Fruit fly (Drosophila melanogaster) whole organism, prepupa: ENCODE results near the gene CG31468.

ENCODE experiments used
- CG10631 ChIP-seq: fragments of 200-800 bp; sonication (Bioruptor generic); optimal IDR thresholded peaks from 2 replicates; lab custom pipeline; 2016; ENCODE audit warnings: missing biosample characterization, missing genetic modification characterization
- CG11294 ChIP-seq: fragments of 200-800 bp; sonication (Bioruptor generic); IDR thresholded peaks from 2 replicates; pipeline ENCODE4 v1.3.6; 2022; ENCODE audit warnings: missing biosample characterization, missing genetic modification characterization
- CG11762 ChIP-seq: fragments of 200-800 bp; sonication (Bioruptor generic); optimal IDR thresholded peaks from 3 replicates; lab custom pipeline; 2016; ENCODE audit warnings: missing biosample characterization, missing genetic modification characterization; ENCODE audit not compliant: insufficient read depth
- CG11902 ChIP-seq: fragments of 200-800 bp; sonication (Bioruptor generic); optimal IDR thresholded peaks from 3 replicates; lab custom pipeline; 2016; ENCODE audit warnings: missing biosample characterization, missing genetic modification characterization
- CG15336 ChIP-seq: fragments of 200-800 bp; sonication (Bioruptor generic); IDR thresholded peaks from 2 replicates; pipeline ENCODE4 v1.3.6; 2022; ENCODE audit warnings: missing biosample characterization, missing genetic modification characterization
- CG1621 ChIP-seq: fragments of 200-800 bp; sonication (Bioruptor generic); optimal IDR thresholded peaks from 3 replicates; lab custom pipeline; 2018; ENCODE audit warnings: missing biosample characterization, mild to moderate bottlenecking, missing genetic modification characterization
- CG16779 ChIP-seq: fragments of 200-800 bp; sonication (Bioruptor generic); optimal IDR thresholded peaks from 3 replicates; lab custom pipeline; 2017; ENCODE audit warnings: missing biosample characterization, mild to moderate bottlenecking, missing genetic modification characterization
- CG3032 ChIP-seq: fragments of 200-800 bp; optimal IDR thresholded peaks from 2 replicates; lab custom pipeline; 2019; ENCODE audit warnings: missing biosample characterization, mild to moderate bottlenecking, missing genetic modification characterization, moderate library complexity
- CG32006 ChIP-seq: fragments of 200-800 bp; sonication (Bioruptor generic); optimal IDR thresholded peaks from 3 replicates; lab custom pipeline; 2017; ENCODE audit warnings: missing biosample characterization, mild to moderate bottlenecking, missing genetic modification characterization
- CG34406 ChIP-seq: fragments of 200-800 bp; sonication (Bioruptor generic); optimal IDR thresholded peaks from 3 replicates; lab custom pipeline; 2016; ENCODE audit warnings: missing biosample characterization, missing genetic modification characterization
- CG3919 ChIP-seq: fragments of 200-800 bp; sonication (Bioruptor generic); optimal IDR thresholded peaks from 3 replicates; lab custom pipeline; 2016; ENCODE audit warnings: missing biosample characterization, missing genetic modification characterization
- CG4318 ChIP-seq: fragments of 200-800 bp; sonication (Bioruptor generic); optimal IDR thresholded peaks from 3 replicates; lab custom pipeline; 2017; ENCODE audit warnings: missing biosample characterization, mild to moderate bottlenecking, missing genetic modification characterization
- CG6792 ChIP-seq: fragments of 200-800 bp; sonication (Bioruptor generic); optimal IDR thresholded peaks from 3 replicates; lab custom pipeline; 2016; ENCODE audit warnings: missing biosample characterization, missing genetic modification characterization
- CG6808 ChIP-seq: fragments of 200-800 bp; sonication (Bioruptor generic); optimal IDR thresholded peaks from 3 replicates; lab custom pipeline; 2017; ENCODE audit warnings: missing biosample characterization, missing genetic modification characterization, mild to moderate bottlenecking, moderate library complexity, missing genetic modification reagents
- CG7368 ChIP-seq: fragments of 200-800 bp; sonication (Bioruptor generic); optimal IDR thresholded peaks from 3 replicates; lab custom pipeline; 2016; ENCODE audit warnings: missing biosample characterization, missing genetic modification characterization
- CG8119 ChIP-seq: fragments of 200-800 bp; sonication (Bioruptor generic); IDR thresholded peaks from 3 replicates; pipeline ENCODE4 v1.3.6; 2022; ENCODE audit warnings: missing biosample characterization, missing genetic modification characterization
- CG9139 ChIP-seq: fragments of 200-800 bp; sonication (Bioruptor generic); optimal IDR thresholded peaks from 3 replicates; lab custom pipeline; 2017; ENCODE audit warnings: missing biosample characterization, mild to moderate bottlenecking, missing genetic modification characterization
- Eip75B ChIP-seq: fragments of 200-800 bp; sonication (Bioruptor generic); optimal IDR thresholded peaks from 3 replicates; lab custom pipeline; 2016; ENCODE audit warnings: missing biosample characterization, missing genetic modification characterization
- Eip78C ChIP-seq: fragments of 200-800 bp; sonication (Bioruptor generic); peaks from one replicate; lab custom pipeline; 2016; ENCODE audit warnings: missing biosample characterization, missing genetic modification characterization
- Eip93F ChIP-seq: fragments of 200-800 bp; sonication (Bioruptor generic); optimal IDR thresholded peaks from 2 replicates; lab custom pipeline; 2016; ENCODE audit warnings: missing biosample characterization, mild to moderate bottlenecking, missing genetic modification characterization
- Ets96B ChIP-seq: fragments of 200-800 bp; optimal IDR thresholded peaks from 2 replicates; lab custom pipeline; 2019; ENCODE audit warnings: missing biosample characterization, mild to moderate bottlenecking, missing genetic modification characterization, moderate library complexity
- Gug ChIP-seq: fragments of 200-800 bp; sonication (Bioruptor generic); IDR thresholded peaks from 2 replicates; pipeline ENCODE4 v1.3.6; 2022; ENCODE audit warnings: missing biosample characterization, missing genetic modification characterization
- Hr39 ChIP-seq: fragments of 200-800 bp; sonication (Bioruptor generic); optimal IDR thresholded peaks from 2 replicates; lab custom pipeline; 2016; ENCODE audit warnings: missing biosample characterization, missing genetic modification characterization
- Hr4 ChIP-seq: fragments of 200-800 bp; sonication (Bioruptor generic); optimal IDR thresholded peaks from 3 replicates; lab custom pipeline; 2016; ENCODE audit warnings: missing biosample characterization, missing genetic modification characterization
- Met ChIP-seq: fragments of 200-800 bp; sonication (Bioruptor generic); optimal IDR thresholded peaks from 3 replicates; lab custom pipeline; 2016; ENCODE audit warnings: missing biosample characterization, missing genetic modification characterization
- OdsH ChIP-seq: fragments of 200-800 bp; sonication (Bioruptor generic); optimal IDR thresholded peaks from 3 replicates; lab custom pipeline; 2016; ENCODE audit warnings: missing biosample characterization, missing genetic modification characterization
- Sox102F ChIP-seq: fragments of 200-800 bp; sonication (Bioruptor generic); optimal IDR thresholded peaks from 2 replicates; lab custom pipeline; 2016; ENCODE audit warnings: missing biosample characterization, mild to moderate bottlenecking, missing genetic modification characterization
- Sox14 ChIP-seq: fragments of 200-800 bp; sonication (Bioruptor generic); optimal IDR thresholded peaks from 3 replicates; lab custom pipeline; 2016; ENCODE audit warnings: missing biosample characterization, missing genetic modification characterization
- Sox15 ChIP-seq: fragments of 200-800 bp; sonication (Bioruptor generic); optimal IDR thresholded peaks from 3 replicates; lab custom pipeline; 2016; ENCODE audit warnings: missing biosample characterization, missing genetic modification characterization
- achi ChIP-seq: fragments of 200-800 bp; sonication (Bioruptor generic); optimal IDR thresholded peaks from 3 replicates; lab custom pipeline; 2016; ENCODE audit warnings: missing biosample characterization, missing genetic modification characterization
- acj6 ChIP-seq: fragments of 200-800 bp; sonication (Bioruptor generic); optimal IDR thresholded peaks from 3 replicates; lab custom pipeline; 2016; ENCODE audit warnings: missing biosample characterization, missing genetic modification characterization
- cyc ChIP-seq: fragments of 200-800 bp; sonication (Bioruptor generic); optimal IDR thresholded peaks from 3 replicates; lab custom pipeline; 2016; ENCODE audit warnings: missing biosample characterization, missing genetic modification characterization
- dsx ChIP-seq: fragments of 200-800 bp; optimal IDR thresholded peaks from 3 replicates; lab custom pipeline; 2019; ENCODE audit warnings: missing biosample characterization, mild to moderate bottlenecking, missing genetic modification characterization, moderate library complexity; ENCODE audit not compliant: poor library complexity, severe bottlenecking
- eg ChIP-seq: fragments of 200-800 bp; sonication (Bioruptor generic); IDR thresholded peaks from 3 replicates; pipeline ENCODE4 v1.3.6; 2022; ENCODE audit warnings: missing biosample characterization, missing genetic modification characterization
- esn ChIP-seq: fragments of 200-800 bp; sonication (Bioruptor generic); optimal IDR thresholded peaks from 2 replicates; lab custom pipeline; 2016; ENCODE audit warnings: missing biosample characterization, mild to moderate bottlenecking, missing genetic modification characterization, moderate library complexity
- fd59A ChIP-seq: fragments of 200-800 bp; sonication (Bioruptor generic); optimal IDR thresholded peaks from 2 replicates; lab custom pipeline; 2017; ENCODE audit warnings: missing biosample characterization, mild to moderate bottlenecking, missing genetic modification characterization, missing genetic modification reagents
- fd85E ChIP-seq: fragments of 200-800 bp; sonication (Bioruptor generic); optimal IDR thresholded peaks from 3 replicates; lab custom pipeline; 2016; ENCODE audit warnings: missing biosample characterization, missing genetic modification characterization
- fkh ChIP-seq: fragments of 200-800 bp; sonication (Bioruptor generic); optimal IDR thresholded peaks from 3 replicates; lab custom pipeline; 2017; ENCODE audit warnings: missing biosample characterization, mild to moderate bottlenecking, missing genetic modification characterization, moderate library complexity
- lz ChIP-seq: fragments of 200-800 bp; sonication (Bioruptor generic); optimal IDR thresholded peaks from 3 replicates; lab custom pipeline; 2016; ENCODE audit warnings: missing biosample characterization, missing genetic modification characterization
- pdm3 ChIP-seq: fragments of 200-800 bp; sonication (Bioruptor generic); optimal IDR thresholded peaks from 3 replicates; lab custom pipeline; 2016; ENCODE audit warnings: missing biosample characterization, missing genetic modification characterization
- spab ChIP-seq: fragments of 200-800 bp; sonication (Bioruptor generic); optimal IDR thresholded peaks from 2 replicates; lab custom pipeline; 2017; ENCODE audit warnings: missing biosample characterization, mild to moderate bottlenecking, missing genetic modification characterization, missing genetic modification reagents
- svp ChIP-seq: fragments of 200-800 bp; sonication (Bioruptor generic); peaks from one replicate; lab custom pipeline; 2016; ENCODE audit warnings: missing biosample characterization, missing genetic modification characterization
- topi ChIP-seq: fragments of 200-800 bp; sonication (Bioruptor generic); optimal IDR thresholded peaks from 3 replicates; lab custom pipeline; 2016; ENCODE audit warnings: missing biosample characterization, missing genetic modification characterization
- vri ChIP-seq: fragments of 200-800 bp; sonication (Bioruptor generic); optimal IDR thresholded peaks from 3 replicates; lab custom pipeline; 2016; ENCODE audit warnings: missing biosample characterization, mild to moderate bottlenecking, missing genetic modification characterization

CG31468 gene

DNA sequence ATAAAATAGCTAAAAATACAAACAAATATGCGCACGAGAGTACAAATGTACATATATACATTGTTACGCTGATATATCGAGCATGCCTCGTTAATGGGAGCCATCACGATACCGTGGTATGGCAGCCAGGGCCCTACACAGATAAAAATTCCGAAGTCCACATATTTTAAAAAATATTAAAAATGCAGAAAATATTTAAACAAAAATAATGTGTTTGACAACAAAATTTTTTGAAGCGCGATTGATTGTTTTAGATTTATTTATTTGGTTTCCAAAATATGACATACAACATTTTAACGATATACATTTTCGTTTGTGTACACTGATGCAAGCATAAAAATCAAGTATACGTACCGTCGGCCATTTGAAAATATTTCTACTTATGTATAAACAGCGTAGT, 26.6 kb upstream of the CG31468 start (continued):
- TF ChIP-seq Sox14 (GFP tag; lab: Kevin White, UChicago), result peak; percentile 66
- peak; percentile 65 for TF ChIP-seq Hr39 (GFP tag; lab: Kevin White, UChicago)
- TF ChIP-seq Eip75B (GFP tag; lab: Kevin White, UChicago), result peak; percentile 67
- TF ChIP-seq CG10631 (GFP tag; lab: Kevin White, UChicago), result peak; percentile 60
- TF ChIP-seq CG15336 (GFP tag; lab: Robert Waterston, UW), result peak; percentile 85
- peak; percentile 70 for TF ChIP-seq CG11294
- peak; percentile 81 for TF ChIP-seq Gug (GFP tag; lab: Robert Waterston, UW)
- peak; percentile 69 for TF ChIP-seq achi (GFP tag; lab: Kevin White, UChicago)
- TF ChIP-seq spab, result peak; percentile 23
- TF ChIP-seq Eip78C, result peak; percentile 93
- peak; percentile 84 for TF ChIP-seq svp (GFP tag; lab: Kevin White, UChicago)
- TF ChIP-seq CG3032 (tag; lab: Kevin White, UChicago), result peak; percentile 54
- TF ChIP-seq CG8119, result peak; percentile 82
- peak; percentile 61 for TF ChIP-seq CG6792
- TF ChIP-seq CG4318 (GFP tag; lab: Kevin White, UChicago), result peak; percentile 33
- TF ChIP-seq Sox102F (GFP tag; lab: Kevin White, UChicago), result peak; percentile 69
- peak; percentile 50 for TF ChIP-seq vri
- peak; percentile 68 for TF ChIP-seq Met
- TF ChIP-seq CG34406 (GFP tag; lab: Kevin White, UChicago), result peak; percentile 61
- peak; percentile 59 for TF ChIP-seq lz
- TF ChIP-seq acj6 (GFP tag; lab: Kevin White, UChicago), result peak; percentile 63
- peak; percentile 46 for TF ChIP-seq CG7368 (GFP tag; lab: Kevin White, UChicago)
- TF ChIP-seq CG9139 (GFP tag; lab: Kevin White, UChicago), result no peak
- TF ChIP-seq Hr4, result peak; percentile 80
- TF ChIP-seq pdm3, result peak; percentile 74
- peak; percentile 65 for TF ChIP-seq CG3919
- peak; percentile 84 for TF ChIP-seq CG32006 (GFP tag; lab: Kevin White, UChicago)

DNA sequence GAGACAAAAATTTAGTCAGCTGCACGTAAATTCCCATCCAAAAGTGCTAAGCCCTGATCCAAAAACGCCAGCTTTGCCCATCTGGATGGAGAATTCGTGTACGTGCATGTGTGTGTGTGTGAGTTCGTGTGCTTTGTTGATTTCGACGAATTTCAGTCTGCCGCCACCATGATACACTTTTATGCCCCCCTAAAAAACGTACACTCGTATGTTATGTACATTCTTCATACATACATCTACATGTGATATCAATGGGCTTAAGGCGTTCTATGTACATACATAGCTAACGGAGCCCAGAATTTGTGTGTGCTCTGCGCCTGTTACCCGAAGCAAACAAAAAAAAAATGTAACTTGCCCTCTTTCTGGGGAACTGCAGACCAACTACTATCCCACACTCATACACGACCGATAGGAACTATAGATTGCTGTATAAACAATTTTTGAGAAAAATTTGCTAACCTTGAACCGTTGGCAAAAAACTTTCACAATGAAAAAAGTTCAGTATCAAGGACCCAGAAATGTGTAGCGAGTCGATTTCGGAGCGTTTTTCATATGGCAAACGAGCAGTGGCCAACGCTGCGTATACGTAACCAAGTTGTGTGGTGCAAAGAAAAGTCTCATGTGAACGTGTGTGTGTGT, 25.7 kb upstream of the CG31468 start:
- TF ChIP-seq fd85E (GFP tag; lab: Kevin White, UChicago), result no peak
- TF ChIP-seq Eip78C, result peak; percentile 42
- peak; percentile 44 for TF ChIP-seq vri
- peak; percentile 74 for TF ChIP-seq svp (GFP tag; lab: Kevin White, UChicago)
- TF ChIP-seq Sox15 (GFP tag; lab: Kevin White, UChicago), result no peak
- TF ChIP-seq dsx, result no peak
- TF ChIP-seq topi (GFP tag; lab: Kevin White, UChicago), result no peak
- no peak for TF ChIP-seq acj6 (GFP tag; lab: Kevin White, UChicago)
- TF ChIP-seq fkh (GFP tag; lab: Kevin White, UChicago), result peak; percentile 92
- TF ChIP-seq CG15336 (GFP tag; lab: Robert Waterston, UW), result no peak
- no peak for TF ChIP-seq Ets96B (tag; lab: Kevin White, UChicago)
- no peak for TF ChIP-seq Sox102F (GFP tag; lab: Kevin White, UChicago)
- no peak for TF ChIP-seq Hr39 (GFP tag; lab: Kevin White, UChicago)

DNA sequence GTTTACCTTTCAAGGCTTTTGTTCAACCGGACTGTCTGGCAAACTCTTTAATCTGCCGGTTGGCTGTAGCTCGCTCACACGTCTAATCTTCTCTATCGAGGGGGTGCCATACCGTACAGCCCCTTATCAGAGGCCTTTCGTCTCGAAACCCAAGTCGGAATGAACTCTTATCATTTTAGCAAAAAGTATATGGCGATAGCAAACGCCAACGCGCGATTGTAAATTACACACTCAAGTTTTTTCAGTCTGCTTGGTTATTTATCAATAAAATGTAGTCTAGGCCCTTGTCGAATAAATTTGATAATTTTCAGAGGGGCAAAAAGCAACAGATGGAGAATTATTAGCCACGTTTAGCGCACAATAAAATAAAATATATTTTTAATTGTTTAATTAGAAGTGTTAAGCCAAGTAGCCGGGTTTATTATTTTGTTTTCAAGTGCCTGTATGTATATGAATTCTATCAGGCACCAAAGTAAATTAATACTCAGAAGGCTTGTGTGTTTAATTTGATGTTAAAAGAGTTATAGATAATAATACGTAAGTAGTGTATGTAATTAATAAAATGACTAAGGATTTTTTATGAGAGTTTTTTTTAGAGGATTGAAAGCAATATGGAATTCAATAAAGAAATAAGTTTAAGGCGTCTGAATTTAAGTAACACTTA, 24.8 kb upstream of the CG31468 start:
- TF ChIP-seq Eip93F (GFP tag; lab: Kevin White, UChicago) (peak; percentile 75), CG6808 (GFP tag; lab: Kevin White, UChicago) (no peak), vri (peak; percentile 72), Sox102F (GFP tag; lab: Kevin White, UChicago) (no peak), CG7368 (GFP tag; lab: Kevin White, UChicago) (no peak), CG16779 (tag; lab: Kevin White, UChicago) (no peak), OdsH (GFP tag; lab: Kevin White, UChicago) (no peak), Eip78C (peak; percentile 1), CG15336 (GFP tag; lab: Robert Waterston, UW) (no peak), CG8119 (no peak), CG11762 (GFP tag; lab: Kevin White, UChicago) (no peak), esn (GFP tag; lab: Kevin White, UChicago) (no peak), CG9139 (GFP tag; lab: Kevin White, UChicago) (no peak), CG11902 (GFP tag; lab: Kevin White, UChicago) (no peak), CG4318 (GFP tag; lab: Kevin White, UChicago) (no peak), CG1621 (tag; lab: Kevin White, UChicago) (no peak), eg (GFP tag; lab: Robert Waterston, UW) (no peak), CG32006 (GFP tag; lab: Kevin White, UChicago) (no peak), Eip75B (GFP tag; lab: Kevin White, UChicago) (no peak), Gug (GFP tag; lab: Robert Waterston, UW) (no peak), cyc (GFP tag; lab: Kevin White, UChicago) (no peak), dsx (no peak), CG10631 (GFP tag; lab: Kevin White, UChicago) (no peak), CG3919 (no peak), fd59A (GFP tag; lab: Kevin White, UChicago) (no peak), Sox14 (GFP tag; lab: Kevin White, UChicago) (no peak)
